Worm (Caenorhabditis elegans) whole organism, young adult: ENCODE measurements around the gene yif-1.

Experiments
- K11D2.4 ChIP-seq: fragments of 200-800 bp; sonication (Bioruptor generic); IDR thresholded peaks from 2 replicates; pipeline ENCODE4 v1.3.6; 2022; ENCODE audit warnings: missing genetic modification reagents, missing genetic modification characterization, missing compliant biosample characterization
- Y95B8A.8 ChIP-seq: fragments of 200-800 bp; sonication (Bioruptor generic); IDR thresholded peaks from 2 replicates; pipeline ENCODE4 v1.3.6; 2022; ENCODE audit warnings: missing genetic modification reagents, missing genetic modification characterization, missing compliant biosample characterization
- ceh-40 ChIP-seq: fragments of 200-800 bp; sonication (Bioruptor generic); IDR thresholded peaks from 2 replicates; pipeline ENCODE4 v1.3.6; 2022; ENCODE audit warnings: missing genetic modification characterization, missing compliant biosample characterization
- him-1 ChIP-seq: sonication (generic microtip); optimal IDR thresholded peaks from 2 replicates; lab custom pipeline; 2016; ENCODE audit warnings: missing genotype, missing genetic modification reagents, missing genetic modification characterization, missing compliant biosample characterization
- lin-40 ChIP-seq: sonication (generic microtip); optimal IDR thresholded peaks from 2 replicates; lab custom pipeline; 2016; ENCODE audit warnings: missing genetic modification characterization, mild to moderate bottlenecking, missing compliant biosample characterization, missing genotype, missing genetic modification reagents
- lin-54 ChIP-seq: fragments of 200-800 bp; sonication (Bioruptor generic); optimal IDR thresholded peaks from 2 replicates; lab custom pipeline; 2018; ENCODE audit warnings: mild to moderate bottlenecking, missing genetic modification characterization, missing compliant biosample characterization
- lsy-27 ChIP-seq: sonication (generic microtip); optimal IDR thresholded peaks from 2 replicates; lab custom pipeline; 2017; ENCODE audit warnings: missing genetic modification characterization, mild to moderate bottlenecking, missing compliant biosample characterization, antibody characterized with exemption, missing genotype, borderline replicate concordance; ENCODE audit not compliant: insufficient read depth
- nhr-90 ChIP-seq: sonication (generic microtip); optimal IDR thresholded peaks from 2 replicates; lab custom pipeline; 2016; ENCODE audit warnings: missing genotype, mild to moderate bottlenecking, missing genetic modification characterization, missing compliant biosample characterization
- sea-2 ChIP-seq: fragments of 200-800 bp; sonication (Bioruptor generic); IDR thresholded peaks from 2 replicates; pipeline ENCODE4 v1.3.6; 2022; ENCODE audit warnings: missing genetic modification characterization, missing compliant biosample characterization
- snpc-4 ChIP-seq, 5 experiments: fragments of 150-350 bp in 1 of 5; sonication (generic microtip) in 4 of 5; optimal IDR thresholded peaks; 2 replicates each; lab custom pipeline; 2014 to 2018; ENCODE audit warnings: missing genetic modification characterization in 5 of 5, missing biosample characterization in 3 of 5, antibody characterized with exemption in 2 of 5, mild to moderate bottlenecking in 2 of 5, missing compliant biosample characterization in 2 of 5, missing genotype in 2 of 5, moderate library complexity in 2 of 5, missing genetic modification reagents in 1 of 5

DNA sequence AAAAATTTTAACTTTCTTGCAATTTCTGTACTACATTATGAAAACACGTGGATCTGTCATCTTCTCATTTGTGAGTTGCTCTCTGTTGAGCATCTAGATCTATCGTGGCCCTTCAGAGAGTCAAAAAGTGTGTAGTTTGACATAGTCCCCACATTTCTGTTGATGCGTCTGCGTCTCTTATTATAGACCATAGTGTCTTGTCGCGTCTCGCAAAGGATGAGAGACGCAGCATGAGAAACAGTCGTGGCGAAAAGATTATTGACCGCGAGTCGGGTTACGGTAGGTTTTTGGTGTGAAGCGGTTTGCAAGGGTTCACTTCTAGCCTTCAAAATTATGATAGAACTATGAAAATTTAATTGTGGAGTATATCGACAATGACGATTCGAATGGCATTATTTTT lies 12.5 kb downstream of the yif-1 start:
- TF ChIP-seq sea-2 (GFP tag; lab: Robert Waterston, UW) (no peak), snpc-4 (GFP tag; optimal IDR thresholded peaks at IDR 0.05; lab: Kevin White, UChicago) (no peak), snpc-4 (tag; optimal IDR thresholded peaks at IDR 0.05; lab: Kevin White, UChicago) (no peak), nhr-90 (tag; lab: Kevin White, UChicago) (no peak), him-1 (tag; lab: Kevin White, UChicago) (no peak), lin-40 (tag; lab: Kevin White, UChicago) (no peak), Y95B8A.8 (GFP tag; lab: Robert Waterston, UW) (no peak), lin-54 (GFP tag; lab: Kevin White, UChicago) (peak; percentile 5), ceh-40 (no peak), K11D2.4 (GFP tag; lab: Robert Waterston, UW) (no peak), lsy-27 (tag; lab: Kevin White, UChicago) (no peak)
